Fruit fly (Drosophila melanogaster) whole organism, wandering third instar larva: Measurements from ENCODE around the gene CG15014.

ENCODE experiments used
- Abd-B ChIP-seq: fragments of >200 bp; optimal IDR thresholded peaks from 2 replicates; lab custom pipeline; 2017; ENCODE audit warnings: missing biosample characterization, missing genetic modification characterization
- CrebA ChIP-seq: fragments of 200-800 bp; sonication (Bioruptor generic); optimal IDR thresholded peaks from 2 replicates; lab custom pipeline; 2016; ENCODE audit warnings: missing biosample characterization, mild to moderate bottlenecking, missing genetic modification characterization, borderline replicate concordance
- Dif ChIP-seq: fragments of 200-275, 200-300 bp; sonication (Bioruptor generic); optimal IDR thresholded peaks from 2 replicates; lab custom pipeline; 2018; ENCODE audit warnings: missing biosample characterization, missing genetic modification characterization; ENCODE audit not compliant: partially characterized antibody
- GATAd ChIP-seq: sonication (Bioruptor generic); optimal IDR thresholded peaks from 2 replicates; lab custom pipeline; 2016; ENCODE audit warnings: missing biosample characterization, missing genetic modification characterization
- HLH106 ChIP-seq: fragments of 200-800 bp; optimal IDR thresholded peaks from 3 replicates; lab custom pipeline; 2019; ENCODE audit warnings: missing biosample characterization, mild to moderate bottlenecking, missing genetic modification characterization, moderate library complexity
- Hnf4 ChIP-seq: fragments of 200-800 bp; sonication (Bioruptor generic); optimal IDR thresholded peaks from 2 replicates; lab custom pipeline; 2016; ENCODE audit warnings: missing biosample characterization, mild to moderate bottlenecking, missing genetic modification characterization
- Hr83 ChIP-seq: fragments of 200-300 bp; sonication (Bioruptor generic); optimal IDR thresholded peaks from 2 replicates; lab custom pipeline; 2016; ENCODE audit warnings: missing biosample characterization, mild to moderate bottlenecking, missing genetic modification characterization, moderate library complexity; ENCODE audit not compliant: poor library complexity, severe bottlenecking
- Jra ChIP-seq: sonication (Bioruptor generic); optimal IDR thresholded peaks from 2 replicates; lab custom pipeline; 2016; ENCODE audit warnings: missing biosample characterization, missing genetic modification characterization
- Mio ChIP-seq: sonication (Bioruptor generic); optimal IDR thresholded peaks from 2 replicates; lab custom pipeline; 2016; ENCODE audit warnings: missing biosample characterization, missing genetic modification characterization
- OdsH ChIP-seq: fragments of 200-800 bp; sonication (Bioruptor generic); optimal IDR thresholded peaks from 2 replicates; lab custom pipeline; 2016; ENCODE audit warnings: missing biosample characterization, mild to moderate bottlenecking, missing genetic modification characterization
- Rel ChIP-seq, 2 experiments: fragments of 200-800 bp; sonication (Bioruptor generic) in 1 of 2; optimal IDR thresholded peaks; 2 replicates in 1 of 2; 3 replicates in 1 of 2; lab custom pipeline; 2016 to 2019; ENCODE audit warnings: mild to moderate bottlenecking in 2 of 2, missing biosample characterization in 2 of 2, missing genetic modification characterization in 2 of 2, moderate library complexity in 1 of 2
- Sp1 ChIP-seq: fragments of 200-800 bp; sonication (Bioruptor generic); optimal IDR thresholded peaks from 3 replicates; lab custom pipeline; 2019; ENCODE audit warnings: missing biosample characterization, mild to moderate bottlenecking, missing genetic modification characterization, moderate library complexity
- Vsx2 ChIP-seq: fragments of 200-300, 225-300 bp; sonication (Bioruptor generic); optimal IDR thresholded peaks from 2 replicates; lab custom pipeline; 2018; ENCODE audit warnings: missing biosample characterization, missing genetic modification characterization; ENCODE audit not compliant: partially characterized antibody
- br ChIP-seq: fragments of 200-800 bp; sonication (Bioruptor generic); optimal IDR thresholded peaks from 2 replicates; lab custom pipeline; 2016; ENCODE audit warnings: missing biosample characterization, missing genetic modification characterization
- brk ChIP-seq: fragments of 200-800 bp; sonication (Bioruptor generic); optimal IDR thresholded peaks from 2 replicates; lab custom pipeline; 2016; ENCODE audit warnings: missing biosample characterization, mild to moderate bottlenecking, missing genetic modification characterization
- dl ChIP-seq, 2 experiments: fragments of 175-275, 200-275 bp in 1 of 2; fragments of 200-275 bp in 1 of 2; sonication (Bioruptor generic); optimal IDR thresholded peaks; lab custom pipeline; 2018; ENCODE audit warnings: mild to moderate bottlenecking in 2 of 2, missing biosample characterization in 2 of 2, missing genetic modification characterization in 2 of 2, moderate library complexity in 2 of 2; ENCODE audit not compliant: partially characterized antibody in 2 of 2, insufficient read depth in 1 of 2
- dmrt93B ChIP-seq: fragments of 200-800 bp; sonication (Bioruptor generic); optimal IDR thresholded peaks from 2 replicates; lab custom pipeline; 2018; ENCODE audit warnings: missing biosample characterization, mild to moderate bottlenecking, missing genetic modification characterization
- ey ChIP-seq: fragments of 200-800 bp; sonication (Bioruptor generic); optimal IDR thresholded peaks from 2 replicates; lab custom pipeline; 2016; ENCODE audit warnings: missing biosample characterization, missing genetic modification characterization
- foxo ChIP-seq, 2 experiments: fragments of 200-800 bp; sonication (Bioruptor generic); optimal IDR thresholded peaks; 2 replicates in 1 of 2; 3 replicates in 1 of 2; lab custom pipeline; 2016 to 2017; ENCODE audit warnings: missing biosample characterization in 2 of 2, missing genetic modification characterization in 2 of 2
- fru ChIP-seq: fragments of 200-800 bp; sonication (Bioruptor generic); optimal IDR thresholded peaks from 3 replicates; lab custom pipeline; 2016; ENCODE audit warnings: missing biosample characterization, mild to moderate bottlenecking, missing genetic modification characterization
- h ChIP-seq: fragments of 200-800 bp; sonication (Bioruptor generic); optimal IDR thresholded peaks from 3 replicates; lab custom pipeline; 2016; ENCODE audit warnings: missing biosample characterization, mild to moderate bottlenecking, missing genetic modification characterization
- lola ChIP-seq: fragments of >200 bp; optimal IDR thresholded peaks from 2 replicates; lab custom pipeline; 2017; ENCODE audit warnings: missing biosample characterization, missing genetic modification characterization
- pan ChIP-seq: fragments of >200 bp; optimal IDR thresholded peaks from 2 replicates; lab custom pipeline; 2017
- psq ChIP-seq: fragments of 200-800 bp; sonication (Bioruptor generic); optimal IDR thresholded peaks from 3 replicates; lab custom pipeline; 2017; ENCODE audit warnings: missing biosample characterization, mild to moderate bottlenecking, missing genetic modification characterization, moderate library complexity
- rgr ChIP-seq: fragments of 200-800 bp; sonication (Bioruptor generic); optimal IDR thresholded peaks from 3 replicates; lab custom pipeline; 2016; ENCODE audit warnings: missing biosample characterization, mild to moderate bottlenecking, missing genetic modification characterization
- sv ChIP-seq: fragments of 200-800 bp; sonication (Bioruptor generic); optimal IDR thresholded peaks from 3 replicates; lab custom pipeline; 2016; ENCODE audit warnings: missing biosample characterization, missing genetic modification characterization
- tai ChIP-seq: sonication (Bioruptor generic); optimal IDR thresholded peaks from 2 replicates; lab custom pipeline; 2016; ENCODE audit warnings: missing biosample characterization, missing genetic modification characterization
- usp ChIP-seq: fragments of >200 bp; optimal IDR thresholded peaks from 2 replicates; lab custom pipeline; 2017; ENCODE audit warnings: missing biosample characterization, missing genetic modification characterization
- woc ChIP-seq: sonication (Bioruptor generic); optimal IDR thresholded peaks from 2 replicates; lab custom pipeline; 2016; ENCODE audit warnings: missing biosample characterization, mild to moderate bottlenecking, missing genetic modification characterization

Gene CG15014

DNA sequence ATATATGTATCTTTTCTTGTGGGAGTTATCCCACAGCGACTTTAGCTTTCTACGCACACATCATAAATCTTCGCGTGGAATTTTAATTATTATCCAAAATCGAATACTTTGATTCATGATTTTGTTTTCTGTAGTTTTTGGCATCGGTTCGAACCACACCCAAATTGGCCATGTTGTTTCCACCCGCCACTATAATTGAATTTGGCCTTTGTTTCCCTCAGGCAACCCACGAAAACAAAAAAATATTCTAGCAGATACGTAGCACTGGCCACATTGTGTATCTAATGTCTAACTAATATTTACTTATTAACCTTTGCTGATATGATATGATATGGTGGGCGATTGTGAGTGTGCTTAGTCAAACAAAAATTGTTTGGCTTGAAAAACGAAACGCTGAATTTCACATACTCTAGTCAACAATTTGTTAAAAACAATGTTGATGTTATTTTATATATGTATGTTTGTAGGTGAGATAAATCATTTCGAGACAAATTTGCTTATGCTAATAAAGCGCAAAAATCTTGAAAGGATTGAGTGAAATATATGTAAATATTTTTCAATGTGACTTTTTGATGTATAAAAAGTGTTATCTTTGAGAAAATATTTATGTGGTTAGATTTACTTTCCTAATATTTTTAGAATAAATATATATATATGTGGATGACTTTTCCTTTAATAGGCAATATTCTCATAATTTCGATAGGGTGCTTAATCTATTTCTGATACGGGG lies 33.0 kb upstream of the CG15014 start:
- TF ChIP-seq foxo (GFP tag; optimal IDR thresholded peaks at IDR 0.05; lab: Kevin White, UChicago) (peak in 1 of 2 experiments; percentile 12), rgr (GFP tag; lab: Kevin White, UChicago) (peak; percentile 7), Jra (no peak), psq (GFP tag; lab: Kevin White, UChicago) (peak; percentile 4), dl (GFP tag; optimal IDR thresholded peaks at IDR 0.05; lab: Kevin White, UChicago; ENCODE audit: insufficient read depth in 1 of 2, partially characterized antibody in 2 of 2) (no peak), lola (GFP tag; lab: Kevin White, UChicago) (no peak), OdsH (peak; percentile 38)

- TF ChIP-seq Dif = no peak
- TF ChIP-seq Mio (GFP tag; lab: Kevin White, UChicago) = no peak
- TF ChIP-seq brk (GFP tag; lab: Kevin White, UChicago) = peak; percentile 14
- peak; percentile 4 for TF ChIP-seq OdsH
- TF ChIP-seq usp (GFP tag; lab: Kevin White, UChicago) = no peak
- no peak for TF ChIP-seq GATAd (GFP tag; lab: Kevin White, UChicago)
- TF ChIP-seq HLH106 (tag; lab: Kevin White, UChicago) = peak; percentile 11
- TF ChIP-seq fru (GFP tag; lab: Kevin White, UChicago) = peak; percentile 44
- peak; percentile 7 for TF ChIP-seq woc (GFP tag; lab: Kevin White, UChicago)
- no peak for TF ChIP-seq dmrt93B (GFP tag; lab: Kevin White, UChicago)
- TF ChIP-seq Rel (GFP tag; optimal IDR thresholded peaks at IDR 0.05; lab: Kevin White, UChicago) = no peak
- TF ChIP-seq Rel (tag; optimal IDR thresholded peaks at IDR 0.05; lab: Kevin White, UChicago) = peak; percentile 13
- peak; percentile 14 for TF ChIP-seq br (GFP tag; lab: Kevin White, UChicago)
- TF ChIP-seq h = peak; percentile 54
- peak; percentile 13 for TF ChIP-seq Sp1 (GFP tag; lab: Kevin White, UChicago)
- TF ChIP-seq sv = no peak
- no peak for TF ChIP-seq Abd-B (GFP tag; lab: Kevin White, UChicago)
- no peak for TF ChIP-seq lola (GFP tag; lab: Kevin White, UChicago)
- peak; percentile 4 for TF ChIP-seq ey (GFP tag; lab: Kevin White, UChicago)
- peak in 1 of 2 experiments; percentile 39 for TF ChIP-seq foxo (GFP tag; optimal IDR thresholded peaks at IDR 0.05; lab: Kevin White, UChicago)
- peak; percentile 35 for TF ChIP-seq rgr (GFP tag; lab: Kevin White, UChicago)
- peak; percentile 31 for TF ChIP-seq psq (GFP tag; lab: Kevin White, UChicago)
These were observed 31.6 kb upstream of the CG15014 start for dm6 chr3L:4353657-4354075.

DNA sequence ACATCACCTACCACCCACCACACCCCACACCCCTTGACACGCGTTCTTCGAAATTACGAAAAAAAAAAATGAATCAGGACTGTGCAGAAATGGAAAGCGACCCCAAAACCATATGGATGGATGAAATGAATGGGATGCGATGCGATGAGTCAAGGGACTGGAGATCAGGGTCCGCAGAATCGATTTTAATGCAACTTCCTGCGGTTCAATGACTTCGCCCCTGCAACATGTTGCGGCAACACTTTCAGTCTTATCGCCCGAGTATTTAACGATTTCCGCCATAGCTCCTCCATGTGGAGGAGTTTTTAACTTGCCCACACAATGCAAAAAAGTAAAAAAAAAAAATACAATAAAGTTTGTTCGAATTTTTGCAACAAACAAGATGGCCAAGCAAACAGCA lies 30.6 kb upstream of the CG15014 start:
- TF ChIP-seq tai (no peak), lola (GFP tag; lab: Kevin White, UChicago) (no peak), br (GFP tag; lab: Kevin White, UChicago) (no peak), Sp1 (GFP tag; lab: Kevin White, UChicago) (no peak), foxo (GFP tag; optimal IDR thresholded peaks at IDR 0.05; lab: Kevin White, UChicago) (no peak), rgr (GFP tag; lab: Kevin White, UChicago) (no peak), Jra (no peak), dmrt93B (GFP tag; lab: Kevin White, UChicago) (no peak)

dm6 chr3L:4352009-4352408 lies 29.9 kb upstream of the CG15014 start:
- no peak for TF ChIP-seq Abd-B (GFP tag; lab: Kevin White, UChicago)
- no peak for TF ChIP-seq usp (GFP tag; lab: Kevin White, UChicago)
- no peak for TF ChIP-seq dmrt93B (GFP tag; lab: Kevin White, UChicago)
- TF ChIP-seq CrebA = no peak
- TF ChIP-seq brk (GFP tag; lab: Kevin White, UChicago) = no peak
- TF ChIP-seq foxo (GFP tag; optimal IDR thresholded peaks at IDR 0.05; lab: Kevin White, UChicago) = no peak
- TF ChIP-seq Mio (GFP tag; lab: Kevin White, UChicago) = no peak
- TF ChIP-seq woc (GFP tag; lab: Kevin White, UChicago) = no peak
- TF ChIP-seq fru (GFP tag; lab: Kevin White, UChicago) = no peak
- no peak for TF ChIP-seq Hnf4
- TF ChIP-seq Hr83 = no peak
- TF ChIP-seq Vsx2 (GFP tag; lab: Kevin White, UChicago) = no peak
- no peak for TF ChIP-seq pan (lab: Kevin White, UChicago)
